Worm (Caenorhabditis elegans): Measurements from ENCODE around the gene F44E5.17.

F44E5.17 gene

DNA sequence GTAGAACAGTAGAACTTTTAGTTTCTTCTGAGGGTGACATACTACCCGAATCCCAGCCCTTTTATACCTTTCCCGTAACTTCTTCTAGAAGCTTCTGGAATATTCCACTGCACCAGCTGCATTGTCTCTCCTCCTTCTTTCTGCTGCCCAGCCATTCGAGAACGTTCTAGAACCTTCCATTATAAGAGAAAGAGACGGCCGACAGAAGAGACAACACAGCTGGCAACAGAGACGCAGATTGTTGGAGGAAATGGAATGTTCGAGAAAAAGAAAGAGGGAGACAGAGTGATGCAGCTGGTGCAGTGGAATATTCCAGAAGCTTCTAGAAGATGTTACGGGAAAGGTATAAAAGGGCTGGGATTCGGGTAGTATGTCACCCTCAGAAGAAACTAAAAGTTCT lies 10.9 kb upstream of the F44E5.17 start, which contains the start of the genes F44E5.4 and F44E5.5:
F44E5.4 (minus strand) TSS at position 35 of the 400 bp plus-strand sequence.
F44E5.5 (plus strand) TSS at position 386 of the 400 bp plus-strand sequence.
- peak; percentile 60 for TF ChIP-seq elt-2 (tag; optimal IDR thresholded peaks at IDR 0.05)
- peak; percentile 90 for TF ChIP-seq tbx-2 (tag; optimal IDR thresholded peaks at IDR 0.05)
- peak; percentile 98 for TF ChIP-seq lsy-12 (tag; optimal IDR thresholded peaks at IDR 0.05)
- peak; percentile 38 for TF ChIP-seq pha-4 (tag; optimal IDR thresholded peaks at IDR 0.05)
- TF ChIP-seq skn-1 (tag; optimal IDR thresholded peaks at IDR 0.05): peak; percentile 12
- peak; percentile 47 for TF ChIP-seq nhr-43 (tag; optimal IDR thresholded peaks at IDR 0.05; ENCODE audit: poor library complexity, severe bottlenecking)
- TF ChIP-seq nfya-1 (tag; optimal IDR thresholded peaks at IDR 0.05; ENCODE audit: insufficient read depth): peak; percentile 92
- peak; percentile 74 for TF ChIP-seq nhr-23 (tag; optimal IDR thresholded peaks at IDR 0.05)
- peak; percentile 69 for TF ChIP-seq ceh-28 (tag; optimal IDR thresholded peaks at IDR 0.05)
- TF ChIP-seq sea-2 (GFP tag; optimal IDR thresholded peaks at IDR 0.05): peak; percentile 100
- peak; percentile 61 for TF ChIP-seq nhr-25 (tag; optimal IDR thresholded peaks at IDR 0.05)
- peak in 1 of 2 experiments; percentile 42 for TF ChIP-seq eor-1 (tag; optimal IDR thresholded peaks at IDR 0.05)
- peak; percentile 44 for TF ChIP-seq lin-15B (tag; optimal IDR thresholded peaks at IDR 0.05)
- TF ChIP-seq nhr-11 (tag; optimal IDR thresholded peaks at IDR 0.05): peak; percentile 70
- TF ChIP-seq elt-1 (tag; optimal IDR thresholded peaks at IDR 0.05): peak; percentile 31
- TF ChIP-seq mml-1 (tag; optimal IDR thresholded peaks at IDR 0.05): peak; percentile 66
- peak; percentile 93 for TF ChIP-seq jun-1 (tag; optimal IDR thresholded peaks at IDR 0.05)
- peak; percentile 9 for TF ChIP-seq fkh-10 (GFP tag; optimal IDR thresholded peaks at IDR 0.05)
- TF ChIP-seq lin-39 (tag; optimal IDR thresholded peaks at IDR 0.05): peak; percentile 54
- TF ChIP-seq fos-1 (tag; optimal IDR thresholded peaks at IDR 0.05): peak; percentile 34

ce11 chrII:11756684-11757107 lies 8.3 kb upstream of the F44E5.17 start:
- TF ChIP-seq nfya-1 (tag; optimal IDR thresholded peaks at IDR 0.05; ENCODE audit: insufficient read depth) (peak; percentile 83), nhr-25 (tag; optimal IDR thresholded peaks at IDR 0.05) (peak; percentile 80), skn-1 (tag; optimal IDR thresholded peaks at IDR 0.05) (no peak), eor-1 (tag; optimal IDR thresholded peaks at IDR 0.05) (peak in 1 of 2 experiments; percentile 11), lin-39 (tag; optimal IDR thresholded peaks at IDR 0.05) (peak; percentile 68), unc-62 (GFP tag; optimal IDR thresholded peaks at IDR 0.05) (no peak), tbx-2 (tag; optimal IDR thresholded peaks at IDR 0.05) (peak; percentile 54), aly-2 (tag; optimal IDR thresholded peaks at IDR 0.05) (no peak), elt-1 (tag; optimal IDR thresholded peaks at IDR 0.05) (no peak), nhr-11 (tag; optimal IDR thresholded peaks at IDR 0.05) (no peak), ceh-9 (tag; optimal IDR thresholded peaks at IDR 0.05) (no peak), elt-3 (tag; optimal IDR thresholded peaks at IDR 0.05) (no peak), nhr-67 (tag; optimal IDR thresholded peaks at IDR 0.05) (no peak), fos-1 (tag; optimal IDR thresholded peaks at IDR 0.05) (peak; percentile 65), unc-39 (tag; optimal IDR thresholded peaks at IDR 0.05) (no peak), ztf-11 (tag; optimal IDR thresholded peaks at IDR 0.05) (no peak), ama-1 (optimal IDR thresholded peaks at IDR 0.05) (peak; percentile 100), pha-4 (tag; optimal IDR thresholded peaks at IDR 0.05) (peak; percentile 94), nhr-28 (tag; optimal IDR thresholded peaks at IDR 0.05) (no peak), zag-1 (tag; optimal IDR thresholded peaks at IDR 0.05) (no peak), ceh-16 (tag; optimal IDR thresholded peaks at IDR 0.05) (peak; percentile 67), hmg-11 (tag; optimal IDR thresholded peaks at IDR 0.05) (no peak), R02D3.7 (tag; optimal IDR thresholded peaks at IDR 0.05) (no peak), ztf-4 (tag; optimal IDR thresholded peaks at IDR 0.05) (peak; percentile 83), elt-2 (tag; optimal IDR thresholded peaks at IDR 0.05) (peak; percentile 29), snpc-4 (tag; optimal IDR thresholded peaks at IDR 0.05) (peak; percentile 77)

DNA sequence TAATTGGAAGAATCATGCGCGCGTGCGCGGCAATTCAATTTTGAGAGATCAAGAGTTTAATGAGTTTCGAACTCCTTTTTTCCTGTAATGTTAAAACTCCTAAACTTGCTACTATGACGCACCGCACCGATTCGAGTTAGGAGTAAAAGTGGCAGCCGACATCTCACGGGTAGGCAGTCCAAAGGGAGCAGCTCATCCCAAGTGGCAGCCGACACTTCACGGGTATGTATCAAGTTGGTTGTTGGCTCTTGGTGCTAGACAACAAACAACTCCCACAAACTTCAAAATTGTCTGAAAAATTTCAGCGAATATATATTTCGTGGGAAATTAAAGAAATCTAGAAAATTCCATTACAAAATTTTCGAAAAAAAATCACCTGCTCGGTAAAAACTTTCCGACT lies 4.8 kb upstream of the F44E5.17 start:
- TF ChIP-seq nhr-77 (tag; optimal IDR thresholded peaks at IDR 0.05): no peak
- TF ChIP-seq elt-3 (tag; optimal IDR thresholded peaks at IDR 0.05): no peak
- peak; percentile 58 for TF ChIP-seq snpc-4 (tag; optimal IDR thresholded peaks at IDR 0.05)
- no peak for TF ChIP-seq pha-4 (tag; optimal IDR thresholded peaks at IDR 0.05)

DNA sequence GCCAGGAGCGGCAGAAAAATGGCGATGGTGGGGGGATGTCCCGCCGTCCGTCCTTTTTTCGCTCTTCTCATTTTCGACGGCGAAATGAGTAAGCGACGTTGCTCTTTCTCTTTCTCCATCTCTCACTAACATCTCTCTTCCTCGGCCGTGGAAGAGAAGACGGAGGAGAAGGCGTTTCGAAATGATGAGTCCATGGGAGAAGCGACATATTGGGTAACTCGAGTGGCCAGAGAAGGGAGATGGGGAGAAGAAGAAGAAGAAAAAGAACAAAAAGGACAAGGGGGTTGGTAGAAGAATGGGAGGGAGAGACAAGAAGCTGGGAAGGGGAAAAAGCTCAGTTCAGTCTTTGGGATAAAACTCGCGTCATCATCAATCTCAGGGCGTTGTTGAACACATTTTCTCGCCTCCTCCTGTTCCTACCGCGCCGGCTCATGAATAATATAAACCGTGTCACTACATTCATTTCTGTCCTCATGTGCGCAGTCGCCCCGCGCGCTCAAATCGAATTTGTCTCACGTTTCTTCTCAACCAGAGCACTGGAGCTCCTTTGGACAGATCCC lies 3.3 kb upstream of the F44E5.17 start:
- TF ChIP-seq zag-1 (tag; optimal IDR thresholded peaks at IDR 0.05) (no peak), nhr-237 (tag; optimal IDR thresholded peaks at IDR 0.05) (no peak), nhr-25 (tag; optimal IDR thresholded peaks at IDR 0.05) (no peak), jun-1 (tag; optimal IDR thresholded peaks at IDR 0.05) (no peak), elt-2 (tag; optimal IDR thresholded peaks at IDR 0.05) (no peak), nhr-43 (tag; optimal IDR thresholded peaks at IDR 0.05; ENCODE audit: poor library complexity, severe bottlenecking) (no peak), nhr-76 (tag; optimal IDR thresholded peaks at IDR 0.05) (no peak), sea-2 (GFP tag; optimal IDR thresholded peaks at IDR 0.05) (peak; percentile 56), ceh-28 (tag; optimal IDR thresholded peaks at IDR 0.05) (no peak), ceh-16 (tag; optimal IDR thresholded peaks at IDR 0.05) (no peak), elt-1 (tag; optimal IDR thresholded peaks at IDR 0.05) (no peak), ceh-9 (tag; optimal IDR thresholded peaks at IDR 0.05) (no peak), unc-39 (tag; optimal IDR thresholded peaks at IDR 0.05) (no peak), pqm-1 (tag; optimal IDR thresholded peaks at IDR 0.05) (no peak), skn-1 (tag; optimal IDR thresholded peaks at IDR 0.05) (no peak), ama-1 (optimal IDR thresholded peaks at IDR 0.05) (no peak), pha-4 (tag; optimal IDR thresholded peaks at IDR 0.05) (no peak), snpc-4 (tag; optimal IDR thresholded peaks at IDR 0.05) (no peak), daf-12 (tag; optimal IDR thresholded peaks at IDR 0.05) (no peak), nhr-11 (tag; optimal IDR thresholded peaks at IDR 0.05) (no peak), nhr-12 (tag; optimal IDR thresholded peaks at IDR 0.05) (no peak), ztf-4 (tag; optimal IDR thresholded peaks at IDR 0.05) (no peak), mml-1 (tag; optimal IDR thresholded peaks at IDR 0.05) (no peak), unc-62 (GFP tag; optimal IDR thresholded peaks at IDR 0.05) (peak; percentile 33), fkh-10 (GFP tag; optimal IDR thresholded peaks at IDR 0.05) (no peak), tbx-2 (tag; optimal IDR thresholded peaks at IDR 0.05) (no peak), nfya-1 (tag; optimal IDR thresholded peaks at IDR 0.05; ENCODE audit: insufficient read depth) (peak; percentile 72), ceh-82 (tag; optimal IDR thresholded peaks at IDR 0.05) (no peak), ztf-11 (tag; optimal IDR thresholded peaks at IDR 0.05) (no peak)
